Fruit fly (Drosophila melanogaster) S2 (cell line): Measurements from ENCODE around the gene Pka-C2.

Experiments
- CG8478 ChIP-seq: fragments of >200 bp; optimal IDR thresholded peaks from 2 replicates; lab custom pipeline; 2018
- CTCF ChIP-seq, 2 experiments: fragments of >200 bp; optimal IDR thresholded peaks; 2 replicates each; lab custom pipeline; 2018

- TF ChIP-seq CG8478 (lab: Kevin White, UChicago) (no peak), CTCF (optimal IDR thresholded peaks at IDR 0.05; lab: Kevin White, UChicago) (no peak)
Measured at dm6 chr3R:30733081-30733480, 36.1 kb upstream of the Pka-C2 start.
